Worm (Caenorhabditis elegans): ENCODE results near the gene C13F10.5.

DNA sequence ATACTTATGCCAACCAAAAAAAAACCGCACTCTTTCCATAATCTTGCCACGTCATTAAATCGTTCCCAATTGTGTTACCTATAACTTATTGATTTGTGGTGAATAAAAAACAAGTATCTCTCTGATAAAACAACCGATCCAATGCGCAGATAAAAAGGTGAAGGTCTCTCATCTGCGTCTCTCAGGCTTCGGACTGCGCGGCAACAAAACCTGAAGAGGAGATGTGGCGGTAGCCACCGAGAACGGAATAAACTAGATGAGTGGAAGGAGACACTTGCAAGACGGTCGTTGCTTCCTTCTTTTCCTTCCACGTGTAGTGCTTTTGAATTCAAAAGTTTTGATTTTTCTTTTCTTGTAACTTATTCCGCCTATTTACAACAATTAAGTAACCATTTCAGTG lies 6.1 kb upstream of the C13F10.5 start, which contains the start of gene fkb-3:
- no peak for TF ChIP-seq ama-1 (optimal IDR thresholded peaks at IDR 0.05)
- TF ChIP-seq T26A8.4 (GFP tag; IDR thresholded peaks at IDR 0.05): no peak
- no peak for TF ChIP-seq sdz-12 (GFP tag; optimal IDR thresholded peaks at IDR 0.05)
- TF ChIP-seq nhr-10 (tag; optimal IDR thresholded peaks at IDR 0.05): no peak
- no peak for TF ChIP-seq nhr-237 (tag; optimal IDR thresholded peaks at IDR 0.05)
- TF ChIP-seq pqm-1 (tag; optimal IDR thresholded peaks at IDR 0.05): no peak

Data from whole organism, L4 larva.